Fruit fly (Drosophila melanogaster) whole organism, prepupa: Measurements from ENCODE around the gene CG15717.

Source experiments
- Blimp-1 ChIP-seq: fragments of 200-800 bp; sonication (Bioruptor generic); optimal IDR thresholded peaks from 3 replicates; lab custom pipeline; 2017; ENCODE audit warnings: missing biosample characterization, missing genetic modification characterization, mild to moderate bottlenecking, moderate library complexity, missing genetic modification reagents
- CG10631 ChIP-seq: fragments of 200-800 bp; sonication (Bioruptor generic); optimal IDR thresholded peaks from 2 replicates; lab custom pipeline; 2016; ENCODE audit warnings: missing biosample characterization, missing genetic modification characterization
- CG10669 ChIP-seq: fragments of 200-800 bp; sonication (Bioruptor generic); optimal IDR thresholded peaks from 3 replicates; lab custom pipeline; 2018; ENCODE audit warnings: missing biosample characterization, mild to moderate bottlenecking, missing genetic modification characterization, moderate library complexity
- CG11294 ChIP-seq: fragments of 200-800 bp; sonication (Bioruptor generic); IDR thresholded peaks from 2 replicates; pipeline ENCODE4 v1.3.6; 2022; ENCODE audit warnings: missing biosample characterization, missing genetic modification characterization
- CG11762 ChIP-seq: fragments of 200-800 bp; sonication (Bioruptor generic); optimal IDR thresholded peaks from 3 replicates; lab custom pipeline; 2016; ENCODE audit warnings: missing biosample characterization, missing genetic modification characterization; ENCODE audit not compliant: insufficient read depth
- CG11902 ChIP-seq: fragments of 200-800 bp; sonication (Bioruptor generic); optimal IDR thresholded peaks from 3 replicates; lab custom pipeline; 2016; ENCODE audit warnings: missing biosample characterization, missing genetic modification characterization
- CG15336 ChIP-seq: fragments of 200-800 bp; sonication (Bioruptor generic); IDR thresholded peaks from 2 replicates; pipeline ENCODE4 v1.3.6; 2022; ENCODE audit warnings: missing biosample characterization, missing genetic modification characterization
- CG1621 ChIP-seq: fragments of 200-800 bp; sonication (Bioruptor generic); optimal IDR thresholded peaks from 3 replicates; lab custom pipeline; 2018; ENCODE audit warnings: missing biosample characterization, mild to moderate bottlenecking, missing genetic modification characterization
- CG16779 ChIP-seq: fragments of 200-800 bp; sonication (Bioruptor generic); optimal IDR thresholded peaks from 3 replicates; lab custom pipeline; 2017; ENCODE audit warnings: missing biosample characterization, mild to moderate bottlenecking, missing genetic modification characterization
- CG3032 ChIP-seq: fragments of 200-800 bp; optimal IDR thresholded peaks from 2 replicates; lab custom pipeline; 2019; ENCODE audit warnings: missing biosample characterization, mild to moderate bottlenecking, missing genetic modification characterization, moderate library complexity
- CG31627 ChIP-seq: fragments of 200-800 bp; sonication (Bioruptor generic); optimal IDR thresholded peaks from 3 replicates; lab custom pipeline; 2016; ENCODE audit warnings: missing biosample characterization, missing genetic modification characterization
- CG32006 ChIP-seq: fragments of 200-800 bp; sonication (Bioruptor generic); optimal IDR thresholded peaks from 3 replicates; lab custom pipeline; 2017; ENCODE audit warnings: missing biosample characterization, mild to moderate bottlenecking, missing genetic modification characterization
- CG34406 ChIP-seq: fragments of 200-800 bp; sonication (Bioruptor generic); optimal IDR thresholded peaks from 3 replicates; lab custom pipeline; 2016; ENCODE audit warnings: missing biosample characterization, missing genetic modification characterization
- CG4318 ChIP-seq: fragments of 200-800 bp; sonication (Bioruptor generic); optimal IDR thresholded peaks from 3 replicates; lab custom pipeline; 2017; ENCODE audit warnings: missing biosample characterization, mild to moderate bottlenecking, missing genetic modification characterization
- CG6163 ChIP-seq: fragments of 200-800 bp; sonication (Bioruptor generic); IDR thresholded peaks from 3 replicates; pipeline ENCODE4 v1.3.6; 2022; ENCODE audit warnings: missing biosample characterization, missing genetic modification characterization
- CG6792 ChIP-seq: fragments of 200-800 bp; sonication (Bioruptor generic); optimal IDR thresholded peaks from 3 replicates; lab custom pipeline; 2016; ENCODE audit warnings: missing biosample characterization, missing genetic modification characterization
- CG6854 ChIP-seq: fragments of 200-800 bp; sonication (Bioruptor generic); optimal IDR thresholded peaks from 2 replicates; lab custom pipeline; 2017; ENCODE audit warnings: missing biosample characterization, mild to moderate bottlenecking, missing genetic modification characterization
- CG8119 ChIP-seq: fragments of 200-800 bp; sonication (Bioruptor generic); IDR thresholded peaks from 3 replicates; pipeline ENCODE4 v1.3.6; 2022; ENCODE audit warnings: missing biosample characterization, missing genetic modification characterization
- CG8319 ChIP-seq: fragments of 200-800 bp; sonication (Bioruptor generic); optimal IDR thresholded peaks from 3 replicates; lab custom pipeline; 2016; ENCODE audit warnings: missing biosample characterization, missing genetic modification characterization
- CG8632 ChIP-seq: fragments of 200-800 bp; sonication (Bioruptor generic); optimal IDR thresholded peaks from 3 replicates; lab custom pipeline; 2016; ENCODE audit warnings: missing biosample characterization, missing genetic modification characterization
- CG9139 ChIP-seq: fragments of 200-800 bp; sonication (Bioruptor generic); optimal IDR thresholded peaks from 3 replicates; lab custom pipeline; 2017; ENCODE audit warnings: missing biosample characterization, mild to moderate bottlenecking, missing genetic modification characterization
- Eip75B ChIP-seq: fragments of 200-800 bp; sonication (Bioruptor generic); optimal IDR thresholded peaks from 3 replicates; lab custom pipeline; 2016; ENCODE audit warnings: missing biosample characterization, missing genetic modification characterization
- Eip78C ChIP-seq: fragments of 200-800 bp; sonication (Bioruptor generic); peaks from one replicate; lab custom pipeline; 2016; ENCODE audit warnings: missing biosample characterization, missing genetic modification characterization
- Ets21C ChIP-seq: fragments of 200-800 bp; sonication (Bioruptor generic); optimal IDR thresholded peaks from 3 replicates; lab custom pipeline; 2016; ENCODE audit warnings: missing biosample characterization, missing genetic modification characterization
- Ets96B ChIP-seq: fragments of 200-800 bp; optimal IDR thresholded peaks from 2 replicates; lab custom pipeline; 2019; ENCODE audit warnings: missing biosample characterization, mild to moderate bottlenecking, missing genetic modification characterization, moderate library complexity
- Gug ChIP-seq: fragments of 200-800 bp; sonication (Bioruptor generic); IDR thresholded peaks from 2 replicates; pipeline ENCODE4 v1.3.6; 2022; ENCODE audit warnings: missing biosample characterization, missing genetic modification characterization
- Hr38 ChIP-seq: sonication (Bioruptor generic); optimal IDR thresholded peaks from 2 replicates; lab custom pipeline; 2016; ENCODE audit warnings: missing biosample characterization, missing genetic modification characterization
- Hr4 ChIP-seq: fragments of 200-800 bp; sonication (Bioruptor generic); optimal IDR thresholded peaks from 3 replicates; lab custom pipeline; 2016; ENCODE audit warnings: missing biosample characterization, missing genetic modification characterization
- Lpt ChIP-seq: fragments of 200-800 bp; sonication (Bioruptor generic); optimal IDR thresholded peaks from 3 replicates; lab custom pipeline; 2016; ENCODE audit warnings: missing biosample characterization, missing genetic modification characterization
- Met ChIP-seq: fragments of 200-800 bp; sonication (Bioruptor generic); optimal IDR thresholded peaks from 3 replicates; lab custom pipeline; 2016; ENCODE audit warnings: missing biosample characterization, missing genetic modification characterization
- OdsH ChIP-seq: fragments of 200-800 bp; sonication (Bioruptor generic); optimal IDR thresholded peaks from 3 replicates; lab custom pipeline; 2016; ENCODE audit warnings: missing biosample characterization, missing genetic modification characterization
- Sox14 ChIP-seq: fragments of 200-800 bp; sonication (Bioruptor generic); optimal IDR thresholded peaks from 3 replicates; lab custom pipeline; 2016; ENCODE audit warnings: missing biosample characterization, missing genetic modification characterization
- Sox15 ChIP-seq: fragments of 200-800 bp; sonication (Bioruptor generic); optimal IDR thresholded peaks from 3 replicates; lab custom pipeline; 2016; ENCODE audit warnings: missing biosample characterization, missing genetic modification characterization
- achi ChIP-seq: fragments of 200-800 bp; sonication (Bioruptor generic); optimal IDR thresholded peaks from 3 replicates; lab custom pipeline; 2016; ENCODE audit warnings: missing biosample characterization, missing genetic modification characterization
- acj6 ChIP-seq: fragments of 200-800 bp; sonication (Bioruptor generic); optimal IDR thresholded peaks from 3 replicates; lab custom pipeline; 2016; ENCODE audit warnings: missing biosample characterization, missing genetic modification characterization
- cyc ChIP-seq: fragments of 200-800 bp; sonication (Bioruptor generic); optimal IDR thresholded peaks from 3 replicates; lab custom pipeline; 2016; ENCODE audit warnings: missing biosample characterization, missing genetic modification characterization
- dac ChIP-seq: fragments of 200-800 bp; sonication (Bioruptor generic); optimal IDR thresholded peaks from 2 replicates; lab custom pipeline; 2017; ENCODE audit warnings: missing biosample characterization, mild to moderate bottlenecking, missing genetic modification characterization
- dsx ChIP-seq: fragments of 200-800 bp; optimal IDR thresholded peaks from 3 replicates; lab custom pipeline; 2019; ENCODE audit warnings: missing biosample characterization, mild to moderate bottlenecking, missing genetic modification characterization, moderate library complexity; ENCODE audit not compliant: poor library complexity, severe bottlenecking
- eg ChIP-seq: fragments of 200-800 bp; sonication (Bioruptor generic); IDR thresholded peaks from 3 replicates; pipeline ENCODE4 v1.3.6; 2022; ENCODE audit warnings: missing biosample characterization, missing genetic modification characterization
- esn ChIP-seq: fragments of 200-800 bp; sonication (Bioruptor generic); optimal IDR thresholded peaks from 2 replicates; lab custom pipeline; 2016; ENCODE audit warnings: missing biosample characterization, mild to moderate bottlenecking, missing genetic modification characterization, moderate library complexity
- fd59A ChIP-seq: fragments of 200-800 bp; sonication (Bioruptor generic); optimal IDR thresholded peaks from 2 replicates; lab custom pipeline; 2017; ENCODE audit warnings: missing biosample characterization, mild to moderate bottlenecking, missing genetic modification characterization, missing genetic modification reagents
- fd85E ChIP-seq: fragments of 200-800 bp; sonication (Bioruptor generic); optimal IDR thresholded peaks from 3 replicates; lab custom pipeline; 2016; ENCODE audit warnings: missing biosample characterization, missing genetic modification characterization
- fkh ChIP-seq: fragments of 200-800 bp; sonication (Bioruptor generic); optimal IDR thresholded peaks from 3 replicates; lab custom pipeline; 2017; ENCODE audit warnings: missing biosample characterization, mild to moderate bottlenecking, missing genetic modification characterization, moderate library complexity
- lz ChIP-seq: fragments of 200-800 bp; sonication (Bioruptor generic); optimal IDR thresholded peaks from 3 replicates; lab custom pipeline; 2016; ENCODE audit warnings: missing biosample characterization, missing genetic modification characterization
- net ChIP-seq: fragments of 200-800 bp; sonication (Bioruptor generic); optimal IDR thresholded peaks from 3 replicates; lab custom pipeline; 2016; ENCODE audit warnings: missing biosample characterization, missing genetic modification characterization
- pdm3 ChIP-seq: fragments of 200-800 bp; sonication (Bioruptor generic); optimal IDR thresholded peaks from 3 replicates; lab custom pipeline; 2016; ENCODE audit warnings: missing biosample characterization, missing genetic modification characterization
- spab ChIP-seq: fragments of 200-800 bp; sonication (Bioruptor generic); optimal IDR thresholded peaks from 2 replicates; lab custom pipeline; 2017; ENCODE audit warnings: missing biosample characterization, mild to moderate bottlenecking, missing genetic modification characterization, missing genetic modification reagents
- svp ChIP-seq: fragments of 200-800 bp; sonication (Bioruptor generic); peaks from one replicate; lab custom pipeline; 2016; ENCODE audit warnings: missing biosample characterization, missing genetic modification characterization
- topi ChIP-seq: fragments of 200-800 bp; sonication (Bioruptor generic); optimal IDR thresholded peaks from 3 replicates; lab custom pipeline; 2016; ENCODE audit warnings: missing biosample characterization, missing genetic modification characterization
- vri ChIP-seq: fragments of 200-800 bp; sonication (Bioruptor generic); optimal IDR thresholded peaks from 3 replicates; lab custom pipeline; 2016; ENCODE audit warnings: missing biosample characterization, mild to moderate bottlenecking, missing genetic modification characterization

The CG15717 gene

dm6 chrX:13154783-13155182 lies 26.0 kb downstream of the CG15717 start, which contains the start of the genes CG4318 and CG4332:
Gene CG4318 (minus strand): TSS chrX:13154924.
Gene CG4332 (plus strand): TSS chrX:13155038.
- TF ChIP-seq CG11762 (no peak), acj6 (no peak), CG1621 (tag; lab: Kevin White, UChicago) (peak; percentile 77), Eip78C (GFP tag; lab: Kevin White, UChicago) (peak; percentile 6), Eip75B (GFP tag; lab: Kevin White, UChicago) (no peak)

- TF ChIP-seq Hr38, result no peak
- peak; percentile 86 for TF ChIP-seq lz (GFP tag; lab: Kevin White, UChicago)
- peak; percentile 73 for TF ChIP-seq Ets21C (GFP tag; lab: Kevin White, UChicago)
- TF ChIP-seq topi, result peak; percentile 78
- peak; percentile 56 for TF ChIP-seq CG8632 (GFP tag; lab: Kevin White, UChicago)
- peak; percentile 81 for TF ChIP-seq esn (GFP tag; lab: Kevin White, UChicago)
- no peak for TF ChIP-seq CG9139
- TF ChIP-seq vri (GFP tag; lab: Kevin White, UChicago), result no peak
- TF ChIP-seq Sox15 (GFP tag; lab: Kevin White, UChicago), result peak; percentile 57
- peak; percentile 78 for TF ChIP-seq pdm3
- no peak for TF ChIP-seq fkh (GFP tag; lab: Kevin White, UChicago)
- peak; percentile 58 for TF ChIP-seq Ets96B (tag; lab: Kevin White, UChicago)
- 0 out of 3 replicates have a peak, but pooled peaks have one; percentile 43 for TF ChIP-seq CG8119 (GFP tag; lab: Robert Waterston, UW)
- TF ChIP-seq spab (GFP tag; lab: Kevin White, UChicago), result no peak
- no peak for TF ChIP-seq Blimp-1 (GFP tag; lab: Kevin White, UChicago)
- TF ChIP-seq CG15336 (GFP tag; lab: Robert Waterston, UW), result no peak
- TF ChIP-seq CG8319, result no peak
- TF ChIP-seq CG34406 (GFP tag; lab: Kevin White, UChicago), result peak; percentile 58
- peak; percentile 75 for TF ChIP-seq CG32006 (GFP tag; lab: Kevin White, UChicago)
- TF ChIP-seq fd85E (GFP tag; lab: Kevin White, UChicago), result no peak
- TF ChIP-seq CG11902 (GFP tag; lab: Kevin White, UChicago), result peak; percentile 58
- peak; percentile 66; the same call in 2 of the 3 replicates for TF ChIP-seq CG6163 (GFP tag; lab: Robert Waterston, UW)
- peak; percentile 88 for TF ChIP-seq Eip78C (GFP tag; lab: Kevin White, UChicago)
- TF ChIP-seq CG10631, result peak; percentile 70
- no peak for TF ChIP-seq Met (GFP tag; lab: Kevin White, UChicago)
- peak; percentile 79 for TF ChIP-seq cyc (GFP tag; lab: Kevin White, UChicago)
- peak; percentile 35 for TF ChIP-seq dac
- TF ChIP-seq OdsH (GFP tag; lab: Kevin White, UChicago), result no peak
- TF ChIP-seq achi (GFP tag; lab: Kevin White, UChicago), result peak; percentile 89
- TF ChIP-seq CG6792 (GFP tag; lab: Kevin White, UChicago), result peak; percentile 69
- TF ChIP-seq Sox14 (GFP tag; lab: Kevin White, UChicago), result peak; percentile 84
- no peak for TF ChIP-seq CG11762
- peak; percentile 82 for TF ChIP-seq CG31627 (GFP tag; lab: Kevin White, UChicago)
- TF ChIP-seq acj6, result peak; percentile 63
- no peak for TF ChIP-seq CG4318 (GFP tag; lab: Kevin White, UChicago)
- TF ChIP-seq net, result no peak
- no peak; the same call in 1 of the 2 replicates for TF ChIP-seq CG11294
- peak; percentile 25 for TF ChIP-seq Lpt (GFP tag; lab: Kevin White, UChicago)
- TF ChIP-seq Hr4 (GFP tag; lab: Kevin White, UChicago), result peak; percentile 74
- no peak for TF ChIP-seq CG10669 (GFP tag; lab: Kevin White, UChicago)
- no peak for TF ChIP-seq Eip75B (GFP tag; lab: Kevin White, UChicago)
- TF ChIP-seq dsx, result no peak
- TF ChIP-seq CG6854, result no peak
- no peak for TF ChIP-seq svp (GFP tag; lab: Kevin White, UChicago)
- TF ChIP-seq Gug (GFP tag; lab: Robert Waterston, UW), result peak; percentile 48; the same call in 1 of the 2 replicates
- TF ChIP-seq CG16779 (tag; lab: Kevin White, UChicago), result no peak
- TF ChIP-seq CG3032 (tag; lab: Kevin White, UChicago), result peak; percentile 81
- TF ChIP-seq eg (GFP tag; lab: Robert Waterston, UW), result peak; percentile 58; the same call in 1 of the 3 replicates
- no peak for TF ChIP-seq fd59A (GFP tag; lab: Kevin White, UChicago)
Measured at dm6 chrX:13159481-13159880, 30.7 kb downstream of the CG15717 start, which contains the start of the genes Bap60 and CG12096. Gene Bap60 (minus strand): TSS chrX:13159508. Gene CG12096 (plus strand): TSS chrX:13159604.
